Fruit fly (Drosophila melanogaster) whole organism, pupa: ENCODE measurements around the gene CG42661.
"Not testable (repeated sequence)": the region's sequence is repeated elsewhere in the genome, so short reads cannot be mapped to it uniquely, and the experiment has no call there.

Experiments
- CG10348 ChIP-seq: fragments of 200-800 bp; sonication (Bioruptor generic); IDR thresholded peaks from 2 replicates; pipeline ENCODE4 v1.3.6; 2022; ENCODE audit warnings: missing biosample characterization, missing genetic modification characterization
- CG12605 ChIP-seq: fragments of 200-800 bp; sonication (Bioruptor generic); IDR thresholded peaks from 2 replicates; pipeline ENCODE4 v1.3.6; 2022; ENCODE audit warnings: missing biosample characterization, missing genetic modification characterization
- CG13204 ChIP-seq: fragments of 200-800 bp; sonication (Bioruptor generic); optimal IDR thresholded peaks from 2 replicates; lab custom pipeline; 2018; ENCODE audit warnings: missing biosample characterization, mild to moderate bottlenecking, missing genetic modification characterization, moderate library complexity
- CG14655 ChIP-seq: fragments of 200-800 bp; sonication (Bioruptor generic); optimal IDR thresholded peaks from 3 replicates; lab custom pipeline; 2017; ENCODE audit warnings: mild to moderate bottlenecking, missing biosample characterization, missing genetic modification reagents, missing genetic modification characterization
- CG15710 ChIP-seq: fragments of 200-800 bp; sonication (Bioruptor generic); optimal IDR thresholded peaks from 2 replicates; lab custom pipeline; 2018; ENCODE audit warnings: missing biosample characterization, mild to moderate bottlenecking, missing genetic modification characterization, moderate library complexity
- CG17806 ChIP-seq: fragments of 200-800 bp; sonication (Bioruptor generic); optimal IDR thresholded peaks from 2 replicates; lab custom pipeline; 2018; ENCODE audit warnings: missing biosample characterization, mild to moderate bottlenecking, missing genetic modification characterization, moderate library complexity
- CG32121 ChIP-seq: fragments of 200-800 bp; sonication (Bioruptor generic); IDR thresholded peaks from 2 replicates; pipeline ENCODE4 v1.3.6; 2022; ENCODE audit warnings: missing biosample characterization, missing genetic modification characterization
- CG34367 ChIP-seq: fragments of 200-800 bp; sonication (Bioruptor generic); optimal IDR thresholded peaks from 2 replicates; lab custom pipeline; 2018; ENCODE audit warnings: missing biosample characterization, mild to moderate bottlenecking, missing genetic modification characterization
- CG4496 ChIP-seq: fragments of 200-800 bp; sonication (Bioruptor generic); IDR thresholded peaks from 3 replicates; pipeline ENCODE4 v1.3.6; 2022; ENCODE audit warnings: missing biosample characterization, missing genetic modification characterization
- CG8159 ChIP-seq: fragments of 200-800 bp; sonication (Bioruptor generic); optimal IDR thresholded peaks from 3 replicates; lab custom pipeline; 2018; ENCODE audit warnings: missing biosample characterization, mild to moderate bottlenecking, missing genetic modification characterization, moderate library complexity
- CG8301 ChIP-seq: fragments of 200-800 bp; sonication (Bioruptor generic); optimal IDR thresholded peaks from 2 replicates; lab custom pipeline; 2018; ENCODE audit warnings: missing biosample characterization, mild to moderate bottlenecking, missing genetic modification characterization
- CG9948 ChIP-seq: fragments of 200-800 bp; sonication (Bioruptor generic); optimal IDR thresholded peaks from 2 replicates; lab custom pipeline; 2018; ENCODE audit warnings: missing biosample characterization, mild to moderate bottlenecking, missing genetic modification characterization, moderate library complexity
- D1 ChIP-seq: fragments of 200-800 bp; sonication (Bioruptor generic); optimal IDR thresholded peaks from 2 replicates; lab custom pipeline; 2018; ENCODE audit warnings: missing biosample characterization, mild to moderate bottlenecking, missing genetic modification characterization, moderate library complexity
- EcR ChIP-seq: fragments of 200-800 bp; sonication (Bioruptor generic); optimal IDR thresholded peaks from 3 replicates; lab custom pipeline; 2019; ENCODE audit warnings: missing biosample characterization, missing genetic modification characterization, mild to moderate bottlenecking, moderate library complexity, missing genetic modification reagents
- Ets98B ChIP-seq: fragments of 200-800 bp; sonication (Bioruptor generic); IDR thresholded peaks from 2 replicates; pipeline ENCODE4 v1.3.6; 2022; ENCODE audit warnings: missing biosample characterization, missing genetic modification characterization
- Pif1A ChIP-seq: fragments of 200-800 bp; sonication (Bioruptor generic); optimal IDR thresholded peaks from 3 replicates; lab custom pipeline; 2016; ENCODE audit warnings: missing biosample characterization, missing genetic modification characterization
- Pif1B ChIP-seq: fragments of 200-800 bp; sonication (Bioruptor generic); optimal IDR thresholded peaks from 3 replicates; lab custom pipeline; 2016; ENCODE audit warnings: missing biosample characterization, missing genetic modification characterization
- Snoo ChIP-seq: fragments of 200-800 bp; sonication (Bioruptor generic); optimal IDR thresholded peaks from 3 replicates; lab custom pipeline; 2017; ENCODE audit warnings: missing biosample characterization, mild to moderate bottlenecking, missing genetic modification characterization, inconsistent platforms
- fd96Ca ChIP-seq: fragments of 200-800 bp; sonication (Bioruptor generic); IDR thresholded peaks from 3 replicates; pipeline ENCODE4 v1.3.6; 2022; ENCODE audit warnings: missing biosample characterization, missing genetic modification characterization
- gl ChIP-seq: fragments of 200-800 bp; sonication (Bioruptor generic); optimal IDR thresholded peaks from 2 replicates; lab custom pipeline; 2018; ENCODE audit warnings: missing biosample characterization, mild to moderate bottlenecking, missing genetic modification characterization
- rn ChIP-seq: fragments of 200-800 bp; sonication (Bioruptor generic); IDR thresholded peaks from 2 replicates; pipeline ENCODE4 v1.3.6; 2022; ENCODE audit warnings: missing biosample characterization, missing genetic modification characterization

The CG42661 gene

DNA sequence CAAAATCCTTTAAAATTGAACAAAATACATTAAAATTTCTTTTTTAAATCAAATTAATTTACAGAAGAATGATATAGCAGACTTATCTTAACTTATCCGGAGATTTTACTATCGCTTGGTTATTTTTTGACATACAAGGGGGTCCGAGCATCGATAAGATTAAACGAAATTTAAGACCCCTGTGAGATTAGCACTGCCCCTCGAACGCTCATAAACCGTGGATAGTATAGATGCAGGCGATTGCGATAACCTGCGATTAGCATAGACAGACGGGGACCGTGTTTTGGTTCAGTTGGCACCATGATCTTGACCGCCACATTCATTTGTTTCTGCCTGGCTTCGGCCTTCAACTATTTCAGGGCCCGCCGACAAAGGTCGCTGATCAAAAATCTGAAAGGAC is 26.3 kb downstream of the CG42661 start, which contains the start of gene Cyp316a1:
TSS of gene Cyp316a1 (plus strand) at position 301 of the 400 bp plus-strand sequence.
- TF ChIP-seq Pif1A (GFP tag; lab: Kevin White, UChicago) (no peak), fd96Ca (GFP tag; lab: Robert Waterston, UW) (no peak), CG13204 (GFP tag; lab: Kevin White, UChicago) (no peak), CG9948 (tag; lab: Kevin White, UChicago) (no peak)

DNA sequence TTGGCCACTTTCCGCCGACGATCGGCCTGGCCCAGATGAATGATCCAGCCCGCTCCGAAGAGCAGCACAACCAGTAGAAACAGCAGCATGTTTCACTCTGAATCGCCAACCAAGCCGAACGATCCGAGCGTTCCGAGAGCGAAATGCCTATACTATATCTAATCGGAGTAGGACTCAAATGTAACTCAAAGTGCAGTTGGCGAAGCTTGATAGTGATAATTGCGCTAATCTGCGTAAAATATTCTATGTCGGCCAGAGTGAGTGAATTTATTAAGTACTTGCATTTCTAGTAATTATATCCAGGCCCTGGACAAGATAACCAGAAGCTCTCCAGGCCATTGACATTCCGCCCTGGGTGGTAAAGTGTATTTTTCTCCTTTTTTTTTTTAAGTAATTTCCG is 30.8 kb downstream of the CG42661 start, which contains the start of gene Cyp4d8:
TSS of gene Cyp4d8 (minus strand) at position 101 of the 400 bp plus-strand sequence.
- TF ChIP-seq CG32121 (no peak), Snoo (no peak), CG14655 (GFP tag; lab: Kevin White, UChicago) (no peak), Ets98B (GFP tag; lab: Robert Waterston, UW) (no peak), EcR (GFP tag; lab: Kevin White, UChicago) (no peak), CG13204 (GFP tag; lab: Kevin White, UChicago) (no peak), Pif1A (GFP tag; lab: Kevin White, UChicago) (no peak), rn (no peak), CG8159 (tag; lab: Kevin White, UChicago) (no peak), fd96Ca (GFP tag; lab: Robert Waterston, UW) (no peak), Pif1B (GFP tag; lab: Kevin White, UChicago) (no peak), CG10348 (GFP tag; lab: Robert Waterston, UW) (no peak), CG15710 (tag; lab: Kevin White, UChicago) (no peak), CG4496 (no peak)
- TF ChIP-seq, all 21 proteins: peak for 0

DNA sequence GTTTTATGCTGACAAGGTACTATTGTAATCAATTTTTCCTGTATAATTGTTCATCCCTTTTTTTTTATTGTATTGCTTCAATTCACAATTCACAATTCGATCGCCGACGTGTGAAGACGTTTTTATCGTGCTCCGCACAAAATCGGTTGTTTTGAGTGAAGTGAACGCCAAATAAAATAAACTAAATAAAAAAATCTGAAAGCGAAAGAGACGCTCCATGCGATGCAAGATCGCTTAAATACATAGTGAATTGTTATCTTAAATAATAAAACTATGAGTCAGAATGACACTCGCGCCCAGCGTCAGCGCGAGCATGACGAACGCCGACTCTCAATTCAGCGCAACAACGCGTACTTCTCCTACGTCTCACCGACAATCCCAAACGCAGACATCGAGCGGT is 33.4 kb downstream of the CG42661 start, which contains the start of gene CG8539:
TSS of gene CG8539 (minus strand) at position 101 of the 400 bp plus-strand sequence.
- TF ChIP-seq CG8159 (tag; lab: Kevin White, UChicago); rn; fd96Ca (GFP tag; lab: Robert Waterston, UW): not testable (repeated sequence)
- TF ChIP-seq, all 21 proteins: peak for 0; not testable (repeated sequence) for 21

DNA sequence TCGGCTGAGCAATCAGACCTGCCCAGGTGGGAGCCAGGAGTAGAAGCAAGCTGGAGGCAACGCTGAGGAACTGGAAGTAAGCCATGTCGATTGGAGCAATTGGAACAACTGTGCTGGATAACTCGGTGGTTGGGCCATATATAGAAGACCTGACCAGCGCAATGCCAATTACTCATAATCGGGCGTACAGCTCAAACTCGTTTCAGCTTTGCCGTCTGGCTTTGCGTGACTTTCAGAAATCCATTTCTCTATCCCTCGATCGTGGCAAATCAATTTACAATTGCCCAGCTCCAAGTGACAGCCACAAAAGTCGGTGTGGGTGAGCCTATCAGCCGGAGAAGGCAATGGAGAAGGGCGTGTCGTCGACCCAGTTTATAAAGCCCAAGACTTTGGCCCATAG is 40.8 kb downstream of the CG42661 start, which contains the start of gene CG7548:
TSS of gene CG7548 (minus strand) at position 101 of the 400 bp plus-strand sequence.
- TF ChIP-seq CG12605 (GFP tag; lab: Robert Waterston, UW) (no peak), CG17806 (tag; lab: Kevin White, UChicago) (no peak), fd96Ca (GFP tag; lab: Robert Waterston, UW) (no peak), CG14655 (GFP tag; lab: Kevin White, UChicago) (no peak), CG8301 (tag; lab: Kevin White, UChicago) (no peak)

DNA sequence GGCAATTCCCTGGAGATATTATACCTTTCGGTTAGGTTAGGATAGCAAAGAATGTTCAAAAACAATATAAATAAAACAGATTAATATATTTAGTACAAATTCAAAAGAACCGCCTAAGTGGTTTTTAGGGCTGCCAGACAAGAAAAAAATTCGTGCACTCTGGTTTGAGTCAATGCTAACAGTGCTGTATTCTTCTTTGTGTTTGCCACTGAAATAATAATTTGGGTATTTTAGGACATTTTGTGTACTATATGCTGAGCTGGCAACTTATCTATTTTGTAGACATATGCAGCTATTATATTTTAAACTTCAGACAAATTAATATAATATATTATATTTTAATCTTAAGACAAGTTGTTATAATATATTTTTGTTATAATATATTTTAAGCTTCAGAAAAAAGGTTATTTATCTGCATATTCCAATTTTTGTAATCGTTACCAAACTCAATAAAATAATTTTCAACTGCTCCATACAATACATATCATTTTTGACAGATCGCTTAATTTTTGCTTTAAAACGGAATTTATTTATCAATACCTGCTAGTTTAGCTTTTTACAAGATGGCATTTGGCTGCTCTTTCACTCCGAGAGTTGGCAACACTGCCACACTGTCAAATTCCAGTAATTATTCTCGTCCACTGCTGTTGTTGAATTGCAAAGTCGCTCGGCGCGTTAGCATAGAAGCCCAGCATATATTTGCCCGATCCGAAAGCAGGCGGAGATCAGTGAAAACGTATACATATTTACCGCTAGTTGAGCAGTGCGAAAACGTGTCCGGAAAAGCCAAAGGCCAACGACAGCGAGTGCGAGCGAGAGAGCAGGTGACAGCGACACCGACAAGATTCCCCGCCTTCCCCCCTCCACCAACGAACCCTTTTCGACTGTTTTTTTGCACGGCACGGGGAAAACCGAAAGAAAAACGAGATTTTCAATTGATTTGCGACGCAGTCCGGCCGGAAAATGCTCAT is 45.4 kb downstream of the CG42661 start, which contains the start of gene CG7546:
TSS of gene CG7546 (plus strand) at position 573 of the 971 bp plus-strand sequence.
- TF ChIP-seq CG32121 (no peak), CG34367 (tag; lab: Kevin White, UChicago) (no peak), gl (tag; lab: Kevin White, UChicago) (no peak), CG4496 (0 out of 3 replicates have a peak, but pooled peaks have one; percentile 26), CG8159 (tag; lab: Kevin White, UChicago) (peak; percentile 56), CG15710 (tag; lab: Kevin White, UChicago) (peak; percentile 38), Pif1A (GFP tag; lab: Kevin White, UChicago) (no peak), Pif1B (GFP tag; lab: Kevin White, UChicago) (no peak), CG8301 (tag; lab: Kevin White, UChicago) (no peak), D1 (tag; lab: Kevin White, UChicago) (no peak), CG13204 (GFP tag; lab: Kevin White, UChicago) (peak; percentile 26), CG9948 (tag; lab: Kevin White, UChicago) (no peak), fd96Ca (GFP tag; lab: Robert Waterston, UW) (peak; percentile 13; the same call in 1 of the 3 replicates), EcR (GFP tag; lab: Kevin White, UChicago) (peak; percentile 56), CG12605 (GFP tag; lab: Robert Waterston, UW) (no peak)
